Worm (Caenorhabditis elegans): ENCODE measurements around the gene M04B2.2.
A peak's percentile ranks its signal among the peaks of the same experiment; 100 is the strongest.

Gene M04B2.2

DNA sequence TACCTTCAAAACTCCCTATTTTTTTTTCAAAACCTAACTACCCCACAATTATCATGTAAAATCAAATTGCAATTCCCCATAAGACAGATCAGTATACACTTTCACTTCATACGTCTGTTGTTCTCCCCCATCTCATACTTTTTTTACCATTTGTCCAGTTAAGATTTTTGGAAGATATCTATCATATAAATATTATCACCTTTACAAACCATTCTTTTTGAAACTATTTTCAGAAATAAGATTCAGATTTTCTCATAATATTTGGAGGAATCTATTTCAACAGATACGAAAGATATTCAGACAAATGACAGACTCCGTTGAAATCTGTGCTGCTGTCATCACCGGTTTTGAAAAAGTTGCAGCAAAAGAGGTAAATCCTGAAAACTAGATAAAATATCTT, at the start of gene M04B2.2:
Gene M04B2.2, plus strand, starts transcription at position 301 of the 400 bp plus-strand sequence.
- TF ChIP-seq pat-9 (tag; optimal IDR thresholded peaks at IDR 0.05) (no peak), ama-1 (optimal IDR thresholded peaks at IDR 0.05) (peak; percentile 47)

- no peak for TF ChIP-seq sox-4 (tag; optimal IDR thresholded peaks at IDR 0.05)
- no peak for TF ChIP-seq T23F11.4 (GFP tag; optimal IDR thresholded peaks at IDR 0.05)
- TF ChIP-seq rnt-1 (tag; optimal IDR thresholded peaks at IDR 0.05): no peak
- TF ChIP-seq odd-2 (tag; optimal IDR thresholded peaks at IDR 0.05): no peak
- no peak for TF ChIP-seq ets-4 (tag; optimal IDR thresholded peaks at IDR 0.05)
- TF ChIP-seq unc-86 (tag; optimal IDR thresholded peaks at IDR 0.05): no peak
- TF ChIP-seq K09A11.1 (tag; optimal IDR thresholded peaks at IDR 0.05; ENCODE audit: insufficient read depth): no peak
- TF ChIP-seq fkh-6 (tag; optimal IDR thresholded peaks at IDR 0.05): no peak
- TF ChIP-seq pros-1 (tag; optimal IDR thresholded peaks at IDR 0.05): no peak
- TF ChIP-seq ahr-1 (tag; optimal IDR thresholded peaks at IDR 0.05): no peak
- no peak for TF ChIP-seq pag-3 (tag; optimal IDR thresholded peaks at IDR 0.05; ENCODE audit: borderline replicate concordance)
- no peak for TF ChIP-seq dmd-4 (tag; optimal IDR thresholded peaks at IDR 0.05; ENCODE audit: borderline replicate concordance)
- TF ChIP-seq ztf-16 (tag; optimal IDR thresholded peaks at IDR 0.05): no peak
- TF ChIP-seq ceh-9 (tag; optimal IDR thresholded peaks at IDR 0.05): no peak
- TF ChIP-seq pha-2 (tag; optimal IDR thresholded peaks at IDR 0.05): no peak
Measured at ce11 chrIV:11479095-11479494, 48.8 kb upstream of the M04B2.2 start, which contains the start of gene catp-8. catp-8 (minus strand) TSS chrIV:11479251.

DNA sequence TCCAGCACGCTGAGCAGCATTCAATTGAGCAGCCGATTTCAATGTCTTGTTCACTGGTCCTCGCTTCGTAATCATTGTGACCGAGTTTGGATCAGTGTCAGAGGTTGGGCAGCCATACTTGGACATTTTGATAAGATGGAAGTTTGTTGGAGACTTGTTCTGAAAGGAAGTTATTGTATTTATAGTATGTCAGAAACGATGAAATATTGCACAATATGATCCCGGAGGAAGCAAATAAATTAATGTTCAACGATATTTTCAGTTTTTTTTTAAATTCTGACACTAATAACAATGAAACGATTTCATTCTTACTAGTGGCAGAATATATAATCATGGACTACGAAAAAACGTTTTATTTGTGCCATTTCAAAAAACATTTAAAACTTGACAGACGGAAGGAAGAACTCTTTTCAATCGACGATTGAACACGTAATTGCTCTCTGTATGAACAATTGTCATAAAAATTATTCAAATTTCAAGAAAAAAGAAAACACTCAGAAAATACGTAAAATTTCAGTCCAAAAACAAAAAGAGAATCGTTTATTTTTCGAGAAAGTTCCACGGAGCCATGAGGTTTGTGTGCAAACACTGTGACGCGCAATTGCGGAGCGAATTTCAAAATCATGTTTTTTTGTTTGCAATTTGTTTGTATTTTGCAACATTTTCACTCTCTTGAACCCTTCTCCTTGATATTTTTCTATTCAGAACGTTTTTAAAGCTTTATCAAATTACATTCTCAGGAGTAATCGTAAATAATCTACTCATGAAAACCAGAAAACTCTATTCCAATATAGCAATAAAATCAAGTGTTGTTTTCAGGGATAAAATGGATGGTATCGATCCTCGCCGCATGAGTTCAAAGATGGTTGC, 47.6 kb upstream of the M04B2.2 start, which contains the start of the genes mbf-1 and nse-4:
Gene mbf-1, minus strand, starts transcription at position 343 of the 870 bp plus-strand sequence.
Gene nse-4, plus strand, starts transcription at position 820 of the 870 bp plus-strand sequence.
- TF ChIP-seq hlh-13 (GFP tag; optimal IDR thresholded peaks at IDR 0.05) (no peak), dmd-4 (tag; optimal IDR thresholded peaks at IDR 0.05; ENCODE audit: borderline replicate concordance) (no peak), elt-2 (tag; optimal IDR thresholded peaks at IDR 0.05) (peak; percentile 30), dve-1 (tag; optimal IDR thresholded peaks at IDR 0.05) (no peak), mec-3 (tag; optimal IDR thresholded peaks at IDR 0.05; ENCODE audit: borderline replicate concordance) (no peak), pax-1 (tag; optimal IDR thresholded peaks at IDR 0.05) (peak; percentile 27), npax-4 (tag; optimal IDR thresholded peaks at IDR 0.05) (no peak), hlh-8 (tag; optimal IDR thresholded peaks at IDR 0.05) (no peak), ets-4 (tag; optimal IDR thresholded peaks at IDR 0.05) (no peak), ceh-2 (tag; optimal IDR thresholded peaks at IDR 0.05) (no peak), unc-3 (GFP tag; conservative IDR thresholded peaks at IDR 0.05) (no peak), unc-3 (tag; optimal IDR thresholded peaks at IDR 0.05) (no peak), ceh-6 (GFP tag; optimal IDR thresholded peaks at IDR 0.05) (no peak), gmeb-2 (tag; optimal IDR thresholded peaks at IDR 0.05) (no peak), ceh-18 (tag; optimal IDR thresholded peaks at IDR 0.05) (no peak), ceh-22 (tag; optimal IDR thresholded peaks at IDR 0.05) (no peak), K02D7.2 (tag; optimal IDR thresholded peaks at IDR 0.05) (no peak), tbx-2 (tag; optimal IDR thresholded peaks at IDR 0.05) (peak; percentile 34), lim-6 (tag; optimal IDR thresholded peaks at IDR 0.05) (no peak), pha-4 (tag; optimal IDR thresholded peaks at IDR 0.05) (no peak), ceh-19 (GFP tag; optimal IDR thresholded peaks at IDR 0.05) (no peak), unc-86 (tag; optimal IDR thresholded peaks at IDR 0.05) (no peak), unc-55 (GFP tag; optimal IDR thresholded peaks at IDR 0.05) (peak; percentile 77), hlh-15 (tag; optimal IDR thresholded peaks at IDR 0.05) (no peak), tbx-7 (tag; optimal IDR thresholded peaks at IDR 0.05) (no peak), ceh-31 (tag; optimal IDR thresholded peaks at IDR 0.05) (peak; percentile 33), Y22D7AL.16 (tag; optimal IDR thresholded peaks at IDR 0.05) (no peak), ceh-30 (tag; optimal IDR thresholded peaks at IDR 0.05) (no peak), nfya-1 (tag; optimal IDR thresholded peaks at IDR 0.05) (peak; percentile 68), F13H6.1 (tag; optimal IDR thresholded peaks at IDR 0.05) (no peak), ceh-34 (tag; optimal IDR thresholded peaks at IDR 0.05) (no peak), ceh-9 (tag; optimal IDR thresholded peaks at IDR 0.05) (no peak), madf-2 (tag; optimal IDR thresholded peaks at IDR 0.05) (no peak), C08G9.2 (tag; optimal IDR thresholded peaks at IDR 0.05) (no peak), sox-2 (GFP tag; IDR thresholded peaks at IDR 0.05) (no peak), pat-9 (tag; optimal IDR thresholded peaks at IDR 0.05) (no peak)

Measured in whole organism, late embryonic.